Fruit fly (Drosophila melanogaster) whole organism, prepupa: ENCODE measurements around the gene Pif1.

Experiments
- Blimp-1 ChIP-seq: fragments of 200-800 bp; sonication (Bioruptor generic); optimal IDR thresholded peaks from 3 replicates; lab custom pipeline; 2017; ENCODE audit warnings: missing biosample characterization, missing genetic modification characterization, mild to moderate bottlenecking, moderate library complexity, missing genetic modification reagents
- CG10631 ChIP-seq: fragments of 200-800 bp; sonication (Bioruptor generic); optimal IDR thresholded peaks from 2 replicates; lab custom pipeline; 2016; ENCODE audit warnings: missing biosample characterization, missing genetic modification characterization
- CG11762 ChIP-seq: fragments of 200-800 bp; sonication (Bioruptor generic); optimal IDR thresholded peaks from 3 replicates; lab custom pipeline; 2016; ENCODE audit warnings: missing biosample characterization, missing genetic modification characterization; ENCODE audit not compliant: insufficient read depth
- CG11902 ChIP-seq: fragments of 200-800 bp; sonication (Bioruptor generic); optimal IDR thresholded peaks from 3 replicates; lab custom pipeline; 2016; ENCODE audit warnings: missing biosample characterization, missing genetic modification characterization
- CG15336 ChIP-seq: fragments of 200-800 bp; sonication (Bioruptor generic); IDR thresholded peaks from 2 replicates; pipeline ENCODE4 v1.3.6; 2022; ENCODE audit warnings: missing biosample characterization, missing genetic modification characterization
- CG1621 ChIP-seq: fragments of 200-800 bp; sonication (Bioruptor generic); optimal IDR thresholded peaks from 3 replicates; lab custom pipeline; 2018; ENCODE audit warnings: missing biosample characterization, mild to moderate bottlenecking, missing genetic modification characterization
- CG16779 ChIP-seq: fragments of 200-800 bp; sonication (Bioruptor generic); optimal IDR thresholded peaks from 3 replicates; lab custom pipeline; 2017; ENCODE audit warnings: missing biosample characterization, mild to moderate bottlenecking, missing genetic modification characterization
- CG3032 ChIP-seq: fragments of 200-800 bp; optimal IDR thresholded peaks from 2 replicates; lab custom pipeline; 2019; ENCODE audit warnings: missing biosample characterization, mild to moderate bottlenecking, missing genetic modification characterization, moderate library complexity
- CG3919 ChIP-seq: fragments of 200-800 bp; sonication (Bioruptor generic); optimal IDR thresholded peaks from 3 replicates; lab custom pipeline; 2016; ENCODE audit warnings: missing biosample characterization, missing genetic modification characterization
- CG4318 ChIP-seq: fragments of 200-800 bp; sonication (Bioruptor generic); optimal IDR thresholded peaks from 3 replicates; lab custom pipeline; 2017; ENCODE audit warnings: missing biosample characterization, mild to moderate bottlenecking, missing genetic modification characterization
- CG6163 ChIP-seq: fragments of 200-800 bp; sonication (Bioruptor generic); IDR thresholded peaks from 3 replicates; pipeline ENCODE4 v1.3.6; 2022; ENCODE audit warnings: missing biosample characterization, missing genetic modification characterization
- CG6276 ChIP-seq: fragments of 200-800 bp; sonication (Bioruptor generic); optimal IDR thresholded peaks from 2 replicates; lab custom pipeline; 2017; ENCODE audit warnings: missing biosample characterization, mild to moderate bottlenecking, missing genetic modification characterization
- CG6792 ChIP-seq: fragments of 200-800 bp; sonication (Bioruptor generic); optimal IDR thresholded peaks from 3 replicates; lab custom pipeline; 2016; ENCODE audit warnings: missing biosample characterization, missing genetic modification characterization
- CG6808 ChIP-seq: fragments of 200-800 bp; sonication (Bioruptor generic); optimal IDR thresholded peaks from 3 replicates; lab custom pipeline; 2017; ENCODE audit warnings: missing biosample characterization, missing genetic modification characterization, mild to moderate bottlenecking, moderate library complexity, missing genetic modification reagents
- CG7368 ChIP-seq: fragments of 200-800 bp; sonication (Bioruptor generic); optimal IDR thresholded peaks from 3 replicates; lab custom pipeline; 2016; ENCODE audit warnings: missing biosample characterization, missing genetic modification characterization
- CG8119 ChIP-seq: fragments of 200-800 bp; sonication (Bioruptor generic); IDR thresholded peaks from 3 replicates; pipeline ENCODE4 v1.3.6; 2022; ENCODE audit warnings: missing biosample characterization, missing genetic modification characterization
- CG8319 ChIP-seq: fragments of 200-800 bp; sonication (Bioruptor generic); optimal IDR thresholded peaks from 3 replicates; lab custom pipeline; 2016; ENCODE audit warnings: missing biosample characterization, missing genetic modification characterization
- CG8632 ChIP-seq: fragments of 200-800 bp; sonication (Bioruptor generic); optimal IDR thresholded peaks from 3 replicates; lab custom pipeline; 2016; ENCODE audit warnings: missing biosample characterization, missing genetic modification characterization
- CG9139 ChIP-seq: fragments of 200-800 bp; sonication (Bioruptor generic); optimal IDR thresholded peaks from 3 replicates; lab custom pipeline; 2017; ENCODE audit warnings: missing biosample characterization, mild to moderate bottlenecking, missing genetic modification characterization
- Eip75B ChIP-seq: fragments of 200-800 bp; sonication (Bioruptor generic); optimal IDR thresholded peaks from 3 replicates; lab custom pipeline; 2016; ENCODE audit warnings: missing biosample characterization, missing genetic modification characterization
- Eip93F ChIP-seq: fragments of 200-800 bp; sonication (Bioruptor generic); optimal IDR thresholded peaks from 2 replicates; lab custom pipeline; 2016; ENCODE audit warnings: missing biosample characterization, mild to moderate bottlenecking, missing genetic modification characterization
- Gug ChIP-seq: fragments of 200-800 bp; sonication (Bioruptor generic); IDR thresholded peaks from 2 replicates; pipeline ENCODE4 v1.3.6; 2022; ENCODE audit warnings: missing biosample characterization, missing genetic modification characterization
- Hr38 ChIP-seq: sonication (Bioruptor generic); optimal IDR thresholded peaks from 2 replicates; lab custom pipeline; 2016; ENCODE audit warnings: missing biosample characterization, missing genetic modification characterization
- Hr39 ChIP-seq: fragments of 200-800 bp; sonication (Bioruptor generic); optimal IDR thresholded peaks from 2 replicates; lab custom pipeline; 2016; ENCODE audit warnings: missing biosample characterization, missing genetic modification characterization
- Hr4 ChIP-seq: fragments of 200-800 bp; sonication (Bioruptor generic); optimal IDR thresholded peaks from 3 replicates; lab custom pipeline; 2016; ENCODE audit warnings: missing biosample characterization, missing genetic modification characterization
- Lpt ChIP-seq: fragments of 200-800 bp; sonication (Bioruptor generic); optimal IDR thresholded peaks from 3 replicates; lab custom pipeline; 2016; ENCODE audit warnings: missing biosample characterization, missing genetic modification characterization
- OdsH ChIP-seq: fragments of 200-800 bp; sonication (Bioruptor generic); optimal IDR thresholded peaks from 3 replicates; lab custom pipeline; 2016; ENCODE audit warnings: missing biosample characterization, missing genetic modification characterization
- Smox ChIP-seq: fragments of 200-800 bp; sonication (Bioruptor generic); optimal IDR thresholded peaks from 3 replicates; lab custom pipeline; 2016; ENCODE audit warnings: missing biosample characterization, missing genetic modification characterization
- Sox102F ChIP-seq: fragments of 200-800 bp; sonication (Bioruptor generic); optimal IDR thresholded peaks from 2 replicates; lab custom pipeline; 2016; ENCODE audit warnings: missing biosample characterization, mild to moderate bottlenecking, missing genetic modification characterization
- Sox15 ChIP-seq: fragments of 200-800 bp; sonication (Bioruptor generic); optimal IDR thresholded peaks from 3 replicates; lab custom pipeline; 2016; ENCODE audit warnings: missing biosample characterization, missing genetic modification characterization
- achi ChIP-seq: fragments of 200-800 bp; sonication (Bioruptor generic); optimal IDR thresholded peaks from 3 replicates; lab custom pipeline; 2016; ENCODE audit warnings: missing biosample characterization, missing genetic modification characterization
- dac ChIP-seq: fragments of 200-800 bp; sonication (Bioruptor generic); optimal IDR thresholded peaks from 2 replicates; lab custom pipeline; 2017; ENCODE audit warnings: missing biosample characterization, mild to moderate bottlenecking, missing genetic modification characterization
- dsx ChIP-seq: fragments of 200-800 bp; optimal IDR thresholded peaks from 3 replicates; lab custom pipeline; 2019; ENCODE audit warnings: missing biosample characterization, mild to moderate bottlenecking, missing genetic modification characterization, moderate library complexity; ENCODE audit not compliant: poor library complexity, severe bottlenecking
- eg ChIP-seq: fragments of 200-800 bp; sonication (Bioruptor generic); IDR thresholded peaks from 3 replicates; pipeline ENCODE4 v1.3.6; 2022; ENCODE audit warnings: missing biosample characterization, missing genetic modification characterization
- esn ChIP-seq: fragments of 200-800 bp; sonication (Bioruptor generic); optimal IDR thresholded peaks from 2 replicates; lab custom pipeline; 2016; ENCODE audit warnings: missing biosample characterization, mild to moderate bottlenecking, missing genetic modification characterization, moderate library complexity
- fkh ChIP-seq: fragments of 200-800 bp; sonication (Bioruptor generic); optimal IDR thresholded peaks from 3 replicates; lab custom pipeline; 2017; ENCODE audit warnings: missing biosample characterization, mild to moderate bottlenecking, missing genetic modification characterization, moderate library complexity
- lz ChIP-seq: fragments of 200-800 bp; sonication (Bioruptor generic); optimal IDR thresholded peaks from 3 replicates; lab custom pipeline; 2016; ENCODE audit warnings: missing biosample characterization, missing genetic modification characterization
- net ChIP-seq: fragments of 200-800 bp; sonication (Bioruptor generic); optimal IDR thresholded peaks from 3 replicates; lab custom pipeline; 2016; ENCODE audit warnings: missing biosample characterization, missing genetic modification characterization
- pdm3 ChIP-seq: fragments of 200-800 bp; sonication (Bioruptor generic); optimal IDR thresholded peaks from 3 replicates; lab custom pipeline; 2016; ENCODE audit warnings: missing biosample characterization, missing genetic modification characterization
- salr ChIP-seq, 2 experiments: fragments of 200-800 bp; sonication (Bioruptor generic); optimal IDR thresholded peaks; 3 replicates each; lab custom pipeline; 2016 to 2018; ENCODE audit warnings: missing biosample characterization in 2 of 2, missing genetic modification characterization in 2 of 2, mild to moderate bottlenecking in 1 of 2
- ss ChIP-seq, 2 experiments: fragments of 200-800 bp; sonication (Bioruptor generic); optimal IDR thresholded peaks; 2 replicates in 1 of 2; 3 replicates in 1 of 2; lab custom pipeline; 2017 to 2018; ENCODE audit warnings: mild to moderate bottlenecking in 2 of 2, missing biosample characterization in 2 of 2, missing genetic modification characterization in 2 of 2, moderate library complexity in 1 of 2
- topi ChIP-seq: fragments of 200-800 bp; sonication (Bioruptor generic); optimal IDR thresholded peaks from 3 replicates; lab custom pipeline; 2016; ENCODE audit warnings: missing biosample characterization, missing genetic modification characterization
- vri ChIP-seq: fragments of 200-800 bp; sonication (Bioruptor generic); optimal IDR thresholded peaks from 3 replicates; lab custom pipeline; 2016; ENCODE audit warnings: missing biosample characterization, mild to moderate bottlenecking, missing genetic modification characterization

Gene Pif1

DNA sequence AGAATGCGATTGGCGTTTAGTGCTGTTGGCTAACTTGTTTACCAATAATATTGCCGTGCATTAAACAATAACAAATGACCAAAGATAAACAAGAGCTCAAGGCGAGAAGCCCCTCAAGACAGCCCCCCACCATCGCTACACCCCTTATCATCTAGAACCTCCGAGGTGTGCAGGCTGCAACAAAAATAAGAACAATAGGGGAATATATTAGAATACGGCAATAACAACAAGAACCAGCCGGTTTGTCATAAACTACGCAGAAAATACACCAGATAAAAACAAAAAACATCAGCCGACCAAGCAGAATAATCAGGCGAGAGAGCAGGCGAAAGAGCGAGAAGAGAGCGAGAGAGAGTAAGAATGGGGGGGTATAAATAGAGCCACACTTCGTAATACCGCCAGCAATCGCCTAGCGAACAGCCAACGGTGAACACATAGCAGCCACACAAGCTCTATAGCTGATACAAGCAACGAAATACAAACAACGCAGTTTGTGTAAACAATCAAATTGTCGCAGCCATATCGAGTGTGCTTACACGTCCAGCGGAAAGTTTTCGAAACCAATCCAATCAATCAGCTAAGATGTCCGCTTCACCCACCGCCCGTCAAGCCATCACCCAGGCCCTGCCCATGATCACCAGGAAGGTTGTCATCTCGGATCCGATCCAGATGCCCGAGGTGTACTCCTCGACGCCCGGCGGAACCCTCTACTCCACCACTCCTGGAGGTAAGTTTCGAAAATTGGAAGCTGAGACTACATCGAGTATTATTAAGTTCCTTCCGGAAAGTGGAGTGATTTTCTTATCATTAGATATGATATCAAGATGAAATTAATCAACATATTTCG, 8.5 kb upstream of the Pif1 start, which contains the start of gene Thor (continued):
- peak; percentile 47; the same call in 2 of the 3 replicates for TF ChIP-seq CG8119
- peak; percentile 39 for TF ChIP-seq CG6792 (GFP tag; lab: Kevin White, UChicago)
- TF ChIP-seq CG10631 (GFP tag; lab: Kevin White, UChicago) = no peak
- TF ChIP-seq vri (GFP tag; lab: Kevin White, UChicago) = peak; percentile 79
- peak; percentile 1 for TF ChIP-seq CG6276 (GFP tag; lab: Kevin White, UChicago)
- TF ChIP-seq eg (GFP tag; lab: Robert Waterston, UW) = peak; percentile 71; the same call in 2 of the 3 replicates
- TF ChIP-seq Hr39 (GFP tag; lab: Kevin White, UChicago) = no peak
- peak; percentile 62 for TF ChIP-seq CG16779 (tag; lab: Kevin White, UChicago)
- TF ChIP-seq Smox = no peak
- TF ChIP-seq CG8319 (GFP tag; lab: Kevin White, UChicago) = peak; percentile 24
- TF ChIP-seq CG6163 = peak; percentile 66
- TF ChIP-seq dac (GFP tag; lab: Kevin White, UChicago) = no peak
- peak; percentile 46 for TF ChIP-seq CG15336 (GFP tag; lab: Robert Waterston, UW)
- peak; percentile 34 for TF ChIP-seq CG7368 (GFP tag; lab: Kevin White, UChicago)
- peak; percentile 26 for TF ChIP-seq Eip75B (GFP tag; lab: Kevin White, UChicago)
- peak in 1 of 2 experiments; percentile 8 for TF ChIP-seq salr (GFP tag; optimal IDR thresholded peaks at IDR 0.05; lab: Kevin White, UChicago)
- TF ChIP-seq Blimp-1 (GFP tag; lab: Kevin White, UChicago) = no peak
- TF ChIP-seq CG3919 (GFP tag; lab: Kevin White, UChicago) = peak; percentile 49
- TF ChIP-seq Hr4 (GFP tag; lab: Kevin White, UChicago) = no peak
- TF ChIP-seq Sox15 (GFP tag; lab: Kevin White, UChicago) = no peak
- TF ChIP-seq ss (GFP tag; optimal IDR thresholded peaks at IDR 0.05; lab: Kevin White, UChicago) = peak; percentile 47 to 56
- no peak for TF ChIP-seq CG3032
- TF ChIP-seq CG1621 (tag; lab: Kevin White, UChicago) = peak; percentile 7
- no peak for TF ChIP-seq achi (GFP tag; lab: Kevin White, UChicago)
- TF ChIP-seq CG11902 (GFP tag; lab: Kevin White, UChicago) = no peak
- no peak for TF ChIP-seq Hr38
- TF ChIP-seq dsx (GFP tag; lab: Kevin White, UChicago) = peak; percentile 57
- TF ChIP-seq Gug (GFP tag; lab: Robert Waterston, UW) = no peak
- TF ChIP-seq CG8632 (GFP tag; lab: Kevin White, UChicago) = no peak
- peak; percentile 49 for TF ChIP-seq Sox102F (GFP tag; lab: Kevin White, UChicago)
- peak; percentile 46 for TF ChIP-seq esn (GFP tag; lab: Kevin White, UChicago)

DNA sequence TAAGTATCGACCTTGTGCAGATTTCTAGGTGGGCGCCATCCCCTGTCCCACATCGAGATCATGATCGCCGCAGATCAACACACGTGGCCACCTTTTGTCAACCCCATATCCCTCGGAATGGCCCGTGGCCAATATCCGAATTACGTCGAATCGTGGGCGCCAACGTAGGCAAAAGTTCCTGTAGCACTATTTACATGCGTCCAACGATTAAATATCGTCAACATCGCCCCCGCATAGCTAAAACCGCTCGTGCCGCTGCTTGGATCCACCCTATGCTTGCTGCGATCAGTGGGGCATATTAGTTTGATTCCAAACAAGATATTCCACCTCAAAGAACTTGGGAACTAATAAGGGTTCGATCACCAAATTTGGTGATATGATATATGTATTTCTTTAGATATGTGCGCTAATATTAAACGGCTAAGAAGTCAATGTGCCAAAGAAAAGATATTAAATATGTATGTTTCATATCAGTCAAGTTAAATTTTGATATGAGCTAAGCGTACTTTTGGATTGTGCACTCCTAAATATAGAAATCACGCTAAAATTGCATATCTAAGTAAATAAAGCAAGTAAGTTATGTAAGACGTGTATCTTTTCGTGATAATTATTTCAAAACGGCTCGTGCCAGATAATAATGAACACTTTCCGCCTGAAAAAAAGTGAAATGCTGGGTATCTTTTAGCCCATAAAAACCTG, 7.4 kb upstream of the Pif1 start:
- no peak for TF ChIP-seq Gug (GFP tag; lab: Robert Waterston, UW)
- peak; percentile 41 for TF ChIP-seq fkh (GFP tag; lab: Kevin White, UChicago)
- TF ChIP-seq topi = peak; percentile 4
- peak; percentile 29 for TF ChIP-seq CG4318 (GFP tag; lab: Kevin White, UChicago)
- TF ChIP-seq OdsH (GFP tag; lab: Kevin White, UChicago) = peak; percentile 40
- TF ChIP-seq net (GFP tag; lab: Kevin White, UChicago) = peak; percentile 54
- no peak for TF ChIP-seq CG9139 (GFP tag; lab: Kevin White, UChicago)
- peak; percentile 6 for TF ChIP-seq lz
- TF ChIP-seq pdm3 = peak; percentile 14
- TF ChIP-seq Blimp-1 (GFP tag; lab: Kevin White, UChicago) = no peak
- peak; percentile 8 for TF ChIP-seq CG6276 (GFP tag; lab: Kevin White, UChicago)
- peak; percentile 18 for TF ChIP-seq CG3919 (GFP tag; lab: Kevin White, UChicago)
- peak; percentile 61 for TF ChIP-seq Hr4 (GFP tag; lab: Kevin White, UChicago)
- TF ChIP-seq salr (GFP tag; optimal IDR thresholded peaks at IDR 0.05; lab: Kevin White, UChicago) = no peak
- peak; percentile 3 for TF ChIP-seq CG10631 (GFP tag; lab: Kevin White, UChicago)
- TF ChIP-seq CG6808 (GFP tag; lab: Kevin White, UChicago) = no peak
- no peak for TF ChIP-seq CG11902 (GFP tag; lab: Kevin White, UChicago)
- TF ChIP-seq CG8119 = peak; percentile 41; the same call in 1 of the 3 replicates
- TF ChIP-seq Lpt (GFP tag; lab: Kevin White, UChicago) = no peak
- TF ChIP-seq CG15336 (GFP tag; lab: Robert Waterston, UW) = no peak
- no peak for TF ChIP-seq Eip93F (GFP tag; lab: Kevin White, UChicago)
- no peak for TF ChIP-seq Eip75B (GFP tag; lab: Kevin White, UChicago)
- TF ChIP-seq Sox102F (GFP tag; lab: Kevin White, UChicago) = no peak
- TF ChIP-seq CG8632 (GFP tag; lab: Kevin White, UChicago) = no peak
- TF ChIP-seq ss (GFP tag; optimal IDR thresholded peaks at IDR 0.05; lab: Kevin White, UChicago) = no peak
- TF ChIP-seq Hr39 (GFP tag; lab: Kevin White, UChicago) = no peak
- TF ChIP-seq CG11762 (GFP tag; lab: Kevin White, UChicago) = no peak
- peak; percentile 1 for TF ChIP-seq achi (GFP tag; lab: Kevin White, UChicago)
- TF ChIP-seq Sox15 (GFP tag; lab: Kevin White, UChicago) = no peak
- no peak for TF ChIP-seq CG3032
